Worm (Caenorhabditis elegans): Measurements from ENCODE around the gene F56D5.2.

DNA sequence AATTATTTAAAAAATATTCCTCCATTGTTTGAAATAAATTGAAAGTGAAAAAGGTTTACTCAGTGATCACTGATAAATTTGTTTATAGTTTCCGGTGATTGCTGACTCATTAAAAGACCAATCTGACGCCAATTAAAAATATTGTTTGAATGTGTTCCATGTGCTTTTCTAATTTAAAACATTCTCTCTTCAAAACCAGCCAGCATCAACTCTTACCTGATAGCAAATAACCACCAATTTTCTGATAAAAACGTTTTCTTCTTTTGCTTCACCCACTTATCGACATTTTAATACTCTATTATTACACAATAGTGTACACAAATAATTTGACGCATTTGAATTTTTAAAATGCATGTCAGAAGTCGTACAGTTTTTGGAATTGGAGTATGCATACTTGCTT lies 3.3 kb upstream of the F56D5.2 start, which contains the start of gene F56D5.6:
- no peak for TF ChIP-seq ets-7 (tag; optimal IDR thresholded peaks at IDR 0.05)
- TF ChIP-seq ama-1 (optimal IDR thresholded peaks at IDR 0.05) = no peak
- no peak for TF ChIP-seq scrt-1 (GFP tag; IDR thresholded peaks at IDR 0.05)
- no peak for TF ChIP-seq tbx-11 (GFP tag; IDR thresholded peaks at IDR 0.05)
- TF ChIP-seq flt-1 (GFP tag; IDR thresholded peaks at IDR 0.05) = no peak
- TF ChIP-seq hmbx-1 (tag; optimal IDR thresholded peaks at IDR 0.05) = no peak

Data from whole organism, early embryonic.